Worm (Caenorhabditis elegans) whole organism, L4/young adult: ENCODE data around the gene skr-4.

Experiments used
- W03F9.2 ChIP-seq: fragments of 150-350 bp; optimal IDR thresholded peaks from 2 replicates; lab custom pipeline; 2014; ENCODE audit warnings: missing biosample characterization, missing genetic modification characterization
- dao-5 ChIP-seq: sonication (generic microtip); optimal IDR thresholded peaks from 2 replicates; lab custom pipeline; 2016; ENCODE audit warnings: missing genotype, missing genetic modification characterization, moderate library complexity, missing compliant biosample characterization

DNA sequence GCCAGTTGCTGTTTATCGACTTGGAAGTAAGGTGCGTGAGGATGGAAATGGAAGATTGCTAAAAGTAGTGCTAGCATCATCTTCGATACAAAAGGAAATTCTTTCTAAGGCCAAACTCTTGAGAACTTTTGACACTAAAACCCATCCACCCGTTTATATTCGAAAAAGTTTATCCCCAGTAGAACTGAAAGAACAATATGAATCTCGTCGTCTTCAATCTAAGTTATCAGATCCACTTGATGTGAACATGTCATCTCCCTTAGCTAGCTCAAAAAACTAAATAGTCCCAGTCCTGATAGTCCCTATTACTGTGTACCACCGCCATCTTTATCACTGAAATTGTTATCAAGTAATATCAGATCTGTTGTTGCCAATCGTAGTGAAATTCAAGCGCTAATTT lies 12.9 kb downstream of the skr-4 start:
- TF ChIP-seq W03F9.2 (tag; lab: Kevin White, UChicago), result no peak
- TF ChIP-seq dao-5 (tag; lab: Kevin White, UChicago), result no peak
